Fruit fly (Drosophila melanogaster) whole organism, embryonic: ENCODE measurements around the gene Rtc1.

Experiments used
- Atf3 ChIP-seq: fragments of 200-800 bp; sonication (Bioruptor generic); optimal IDR thresholded peaks from 3 replicates; lab custom pipeline; 2016; ENCODE audit warnings: missing biosample characterization, missing genetic modification characterization
- Bdp1 ChIP-seq: fragments of 200-800 bp; sonication (Bioruptor generic); optimal IDR thresholded peaks from 3 replicates; lab custom pipeline; 2016; ENCODE audit warnings: missing biosample characterization, missing genetic modification characterization
- CG10209 ChIP-seq: fragments of 200-800 bp; sonication (Bioruptor generic); optimal IDR thresholded peaks from 3 replicates; lab custom pipeline; 2017; ENCODE audit warnings: missing biosample characterization, mild to moderate bottlenecking, missing genetic modification characterization, missing genetic modification reagents
- CG10274 ChIP-seq: fragments of 200-800 bp; sonication (Bioruptor generic); optimal IDR thresholded peaks from 3 replicates; lab custom pipeline; 2017; ENCODE audit warnings: missing biosample characterization, mild to moderate bottlenecking, missing genetic modification characterization
- CG10431 ChIP-seq: fragments of 200-800 bp; sonication (Bioruptor generic); optimal IDR thresholded peaks from 3 replicates; lab custom pipeline; 2018; ENCODE audit warnings: missing biosample characterization, mild to moderate bottlenecking, missing genetic modification characterization
- CG12219 ChIP-seq: fragments of 200-800 bp; sonication (Bioruptor generic); optimal IDR thresholded peaks from 3 replicates; lab custom pipeline; 2018; ENCODE audit warnings: missing biosample characterization, mild to moderate bottlenecking, missing genetic modification characterization
- CG14050 ChIP-seq: fragments of 200-800 bp; sonication (Bioruptor generic); IDR thresholded peaks from 3 replicates; pipeline ENCODE4 v1.3.6; 2022; ENCODE audit warnings: missing biosample characterization, missing genetic modification characterization
- CG14667 ChIP-seq: fragments of 200-800 bp; sonication (Bioruptor generic); IDR thresholded peaks from 2 replicates; pipeline ENCODE4 v1.3.6; 2022; ENCODE audit warnings: missing biosample characterization, missing genetic modification characterization
- CG14860 ChIP-seq: fragments of 200-800 bp; sonication (Bioruptor generic); IDR thresholded peaks from 3 replicates; pipeline ENCODE4 v1.3.6; 2022; ENCODE audit warnings: missing biosample characterization, missing genetic modification characterization; ENCODE audit not compliant: partially characterized antibody
- CG16813 ChIP-seq: fragments of 200-800 bp; sonication (Bioruptor generic); IDR thresholded peaks from 3 replicates; pipeline ENCODE4 v1.3.6; 2022; ENCODE audit warnings: missing biosample characterization, missing genetic modification characterization; ENCODE audit not compliant: partially characterized antibody
- CG17328 ChIP-seq: fragments of 200-800 bp; sonication (Bioruptor generic); IDR thresholded peaks from 2 replicates; pipeline ENCODE4 v1.3.6; 2022; ENCODE audit warnings: missing biosample characterization, missing genetic modification characterization
- CG1792 ChIP-seq: fragments of 200-800 bp; sonication (Bioruptor generic); optimal IDR thresholded peaks from 2 replicates; lab custom pipeline; 2016; ENCODE audit warnings: missing biosample characterization, missing genetic modification characterization
- CG2202 ChIP-seq: fragments of 200-800 bp; sonication (Bioruptor generic); optimal IDR thresholded peaks from 2 replicates; lab custom pipeline; 2018; ENCODE audit warnings: missing biosample characterization, mild to moderate bottlenecking, missing genetic modification characterization
- CG3065 ChIP-seq: fragments of 200-800 bp; sonication (Bioruptor generic); optimal IDR thresholded peaks from 2 replicates; lab custom pipeline; 2016; ENCODE audit warnings: missing biosample characterization, missing genetic modification characterization
- CG31388 ChIP-seq: fragments of 200-800 bp; sonication (Bioruptor generic); optimal IDR thresholded peaks from 2 replicates; lab custom pipeline; 2016; ENCODE audit warnings: missing biosample characterization, missing genetic modification characterization
- CG4424 ChIP-seq: fragments of 200-800 bp; sonication (Bioruptor generic); optimal IDR thresholded peaks from 3 replicates; lab custom pipeline; 2016; ENCODE audit warnings: missing biosample characterization, missing genetic modification characterization
- CG5953 ChIP-seq: fragments of 200-800 bp; sonication (Bioruptor generic); IDR thresholded peaks from 2 replicates; pipeline ENCODE4 v1.3.6; 2022; ENCODE audit warnings: missing biosample characterization, missing genetic modification characterization
- CG6765 ChIP-seq: fragments of 200-800 bp; sonication (Bioruptor generic); optimal IDR thresholded peaks from 3 replicates; lab custom pipeline; 2017; ENCODE audit warnings: missing biosample characterization, mild to moderate bottlenecking, missing genetic modification characterization
- CG7556 ChIP-seq: fragments of 200-800 bp; sonication (Bioruptor generic); optimal IDR thresholded peaks from 2 replicates; lab custom pipeline; 2017; ENCODE audit warnings: missing biosample characterization, mild to moderate bottlenecking, missing genetic modification characterization
- CG7786 ChIP-seq: fragments of 200-800 bp; sonication (Bioruptor generic); optimal IDR thresholded peaks from 2 replicates; lab custom pipeline; 2016; ENCODE audit warnings: missing biosample characterization, missing genetic modification characterization
- CG8478 ChIP-seq: fragments of >200 bp; optimal IDR thresholded peaks from 2 replicates; lab custom pipeline; 2018
- CG8765 ChIP-seq: fragments of 200-800 bp; sonication (Bioruptor generic); IDR thresholded peaks from 2 replicates; pipeline ENCODE4 v1.3.6; 2022; ENCODE audit warnings: missing biosample characterization, missing genetic modification characterization
- D ChIP-seq, 2 experiments: fragments of 200-800 bp in 1 of 2; fragments of >200 bp in 1 of 2; sonication (Bioruptor generic) in 1 of 2; optimal IDR thresholded peaks; 2 replicates in 1 of 2; 3 replicates in 1 of 2; lab custom pipeline; 2017; ENCODE audit warnings: mild to moderate bottlenecking in 1 of 2, missing biosample characterization in 1 of 2, missing genetic modification characterization in 1 of 2, missing genetic modification reagents in 1 of 2
- D19A ChIP-seq: fragments of 200-800 bp; optimal IDR thresholded peaks from 3 replicates; lab custom pipeline; 2019; ENCODE audit warnings: missing biosample characterization, mild to moderate bottlenecking, missing genetic modification characterization, moderate library complexity
- Dp ChIP-seq: fragments of 200-800 bp; sonication (Bioruptor generic); optimal IDR thresholded peaks from 2 replicates; lab custom pipeline; 2018; ENCODE audit warnings: missing biosample characterization, mild to moderate bottlenecking, missing genetic modification characterization, moderate library complexity
- HLH4C ChIP-seq: fragments of 200-800 bp; sonication (Bioruptor generic); IDR thresholded peaks from 3 replicates; pipeline ENCODE4 v1.3.6; 2022; ENCODE audit warnings: missing biosample characterization, missing genetic modification characterization; ENCODE audit not compliant: partially characterized antibody
- Hmr ChIP-seq: fragments of 200-800 bp; sonication (Bioruptor generic); optimal IDR thresholded peaks from 3 replicates; lab custom pipeline; 2017; ENCODE audit warnings: mild to moderate bottlenecking, missing biosample characterization, missing genetic modification reagents, missing genetic modification characterization
- Hr78 ChIP-seq, 2 experiments: fragments of 200-800 bp in 1 of 2; fragments of >200 bp in 1 of 2; sonication (Bioruptor generic) in 1 of 2; optimal IDR thresholded peaks; 2 replicates each; lab custom pipeline; 2017 to 2019; ENCODE audit warnings: missing biosample characterization in 2 of 2, missing genetic modification characterization in 2 of 2, mild to moderate bottlenecking in 1 of 2, moderate library complexity in 1 of 2
- MESR4 ChIP-seq: fragments of 200-800 bp; sonication (Bioruptor generic); optimal IDR thresholded peaks from 2 replicates; lab custom pipeline; 2018; ENCODE audit warnings: missing biosample characterization, mild to moderate bottlenecking, missing genetic modification characterization, moderate library complexity
- Meics ChIP-seq: fragments of 200-800 bp; sonication (Bioruptor generic); optimal IDR thresholded peaks from 2 replicates; lab custom pipeline; 2017; ENCODE audit warnings: missing biosample characterization, mild to moderate bottlenecking, missing genetic modification characterization
- Optix ChIP-seq: fragments of 200-800 bp; sonication (Bioruptor generic); IDR thresholded peaks from 3 replicates; pipeline ENCODE4 v1.3.6; 2022; ENCODE audit warnings: missing biosample characterization, missing genetic modification characterization
- Ptx1 ChIP-seq: fragments of 200-800 bp; sonication (Bioruptor generic); IDR thresholded peaks from 2 replicates; pipeline ENCODE4 v1.3.6; 2022; ENCODE audit warnings: missing biosample characterization, missing genetic modification characterization
- al ChIP-seq: fragments of 200-800 bp; sonication (Bioruptor generic); IDR thresholded peaks from 2 replicates; pipeline ENCODE4 v1.3.6; 2022; ENCODE audit warnings: missing biosample characterization, missing genetic modification characterization
- amos ChIP-seq: fragments of 200-800 bp; sonication (Bioruptor generic); IDR thresholded peaks from 2 replicates; pipeline ENCODE4 v1.3.6; 2022; ENCODE audit warnings: missing biosample characterization, missing genetic modification characterization; ENCODE audit not compliant: partially characterized antibody
- az2 ChIP-seq: fragments of 200-800 bp; sonication (Bioruptor generic); optimal IDR thresholded peaks from 3 replicates; lab custom pipeline; 2016; ENCODE audit warnings: missing biosample characterization, missing genetic modification characterization
- bsh ChIP-seq, 2 experiments: fragments of 200-800 bp; sonication (Bioruptor generic); optimal IDR thresholded peaks; 2 replicates each; lab custom pipeline; 2017 to 2018; ENCODE audit warnings: mild to moderate bottlenecking in 2 of 2, missing biosample characterization in 2 of 2, missing genetic modification characterization in 2 of 2, moderate library complexity in 1 of 2
- gcm2 ChIP-seq: fragments of 200-800 bp; sonication (Bioruptor generic); optimal IDR thresholded peaks from 2 replicates; lab custom pipeline; 2016; ENCODE audit warnings: missing biosample characterization, missing genetic modification characterization
- hth ChIP-seq: fragments of >200 bp; optimal IDR thresholded peaks from 2 replicates; lab custom pipeline; 2017; ENCODE audit warnings: inconsistent platforms
- kni ChIP-seq: fragments of 200-800 bp; sonication (Bioruptor generic); optimal IDR thresholded peaks from 3 replicates; lab custom pipeline; 2017; ENCODE audit warnings: mild to moderate bottlenecking, missing biosample characterization, missing genetic modification reagents, missing genetic modification characterization
- knrl ChIP-seq: fragments of 200-800 bp; sonication (Bioruptor generic); IDR thresholded peaks from 3 replicates; pipeline ENCODE4 v1.3.6; 2022; ENCODE audit warnings: missing biosample characterization, missing genetic modification characterization; ENCODE audit not compliant: partially characterized antibody
- lmd ChIP-seq: fragments of 200-800 bp; sonication (Bioruptor generic); IDR thresholded peaks from 2 replicates; pipeline ENCODE4 v1.3.6; 2022; ENCODE audit warnings: missing biosample characterization, missing genetic modification characterization
- nau ChIP-seq: fragments of 200-800 bp; sonication (Bioruptor generic); optimal IDR thresholded peaks from 3 replicates; lab custom pipeline; 2017; ENCODE audit warnings: missing biosample characterization, mild to moderate bottlenecking, missing genetic modification characterization, missing genetic modification reagents
- nmo ChIP-seq: fragments of 200-800 bp; sonication (Bioruptor generic); optimal IDR thresholded peaks from 2 replicates; lab custom pipeline; 2018; ENCODE audit warnings: missing biosample characterization, mild to moderate bottlenecking, missing genetic modification characterization, moderate library complexity
- phol ChIP-seq: fragments of 200-800 bp; sonication (Bioruptor generic); optimal IDR thresholded peaks from 3 replicates; lab custom pipeline; 2018; ENCODE audit warnings: missing biosample characterization, mild to moderate bottlenecking, missing genetic modification characterization, moderate library complexity
- sc ChIP-seq, 3 experiments: fragments of >200 bp in 2 of 3; fragments of 200-800 bp in 1 of 3; sonication (Bioruptor generic) in 1 of 3; optimal IDR thresholded peaks; 2 replicates in 2 of 3; 3 replicates in 1 of 3; lab custom pipeline; 2017; ENCODE audit warnings: mild to moderate bottlenecking in 1 of 3, missing biosample characterization in 1 of 3, missing genetic modification characterization in 1 of 3, missing genetic modification reagents in 1 of 3
- sens ChIP-seq: fragments of 200-800 bp; sonication (Bioruptor generic); peaks from one replicate; lab custom pipeline; 2016; ENCODE audit warnings: missing biosample characterization, missing genetic modification characterization
- unpg ChIP-seq: fragments of 200-800 bp; sonication (Bioruptor generic); optimal IDR thresholded peaks from 3 replicates; lab custom pipeline; 2018; ENCODE audit warnings: missing biosample characterization, mild to moderate bottlenecking, missing genetic modification characterization, moderate library complexity

Rtc1 gene

DNA sequence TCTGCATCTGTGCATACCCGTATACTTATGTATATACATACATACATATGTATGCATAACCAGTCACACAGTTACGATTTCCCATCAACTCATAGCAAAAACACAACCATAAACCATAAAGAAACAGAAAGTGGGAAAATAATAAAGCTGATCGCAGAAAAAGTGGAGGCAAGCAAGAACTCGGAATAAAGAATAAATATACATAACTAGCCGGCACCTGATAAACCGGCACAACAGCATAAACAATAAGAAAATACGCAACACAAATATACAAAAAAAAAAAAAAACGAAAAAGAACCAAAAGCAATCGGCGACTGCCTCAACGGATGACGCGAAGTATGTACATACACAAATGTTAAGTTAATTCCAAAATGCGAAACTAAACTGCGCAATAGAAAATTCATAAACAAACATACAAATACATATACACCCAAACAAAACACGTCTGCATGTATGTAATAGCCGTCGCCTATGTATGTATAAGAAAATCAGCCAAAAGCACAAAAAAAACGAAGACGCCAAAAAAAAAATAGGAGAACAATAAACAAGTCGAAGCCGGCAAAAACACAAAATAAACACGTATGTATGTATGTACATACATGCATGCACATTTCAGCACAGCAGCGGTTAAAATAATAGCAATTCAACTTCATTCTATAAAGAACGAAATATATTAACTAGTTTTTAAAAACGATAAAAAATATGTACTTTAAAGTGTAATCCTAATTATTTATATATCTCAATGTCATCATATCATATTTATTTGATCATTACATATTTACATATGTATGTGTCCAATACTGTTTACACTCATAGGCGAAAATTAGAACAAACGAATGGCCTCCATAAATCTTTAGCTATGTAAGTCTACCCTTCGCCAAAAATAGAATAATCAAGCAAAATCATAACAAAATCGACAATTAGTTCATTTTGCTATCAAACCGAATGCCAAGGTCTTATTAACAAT is 7.8 kb upstream of the Rtc1 start (continued):
- peak; percentile 39 for TF ChIP-seq CG1792
- TF ChIP-seq Hmr (GFP tag; lab: Kevin White, UChicago), result peak; percentile 81
- peak; percentile 15 for TF ChIP-seq CG31388 (GFP tag; lab: Kevin White, UChicago)
- no peak for TF ChIP-seq CG2202
- TF ChIP-seq CG10431, result no peak
- peak; percentile 60 for TF ChIP-seq D19A (tag; lab: Kevin White, UChicago)
- peak; percentile 78 for TF ChIP-seq unpg (GFP tag; lab: Kevin White, UChicago)
- TF ChIP-seq hth (lab: Kevin White, UChicago), result no peak
- peak; percentile 42 for TF ChIP-seq az2 (GFP tag; lab: Kevin White, UChicago)
- peak; percentile 6 for TF ChIP-seq CG10274
- peak; percentile 89 for TF ChIP-seq sens
- peak; percentile 7 for TF ChIP-seq Atf3 (GFP tag; lab: Kevin White, UChicago)
- peak; percentile 50 for TF ChIP-seq CG17328 (GFP tag; lab: Robert Waterston, UW)
- no peak for TF ChIP-seq kni (GFP tag; lab: Kevin White, UChicago)
- no peak for TF ChIP-seq CG3065 (GFP tag; lab: Kevin White, UChicago)
- TF ChIP-seq bsh (GFP tag; optimal IDR thresholded peaks at IDR 0.05; lab: Kevin White, UChicago), result peak in 1 of 2 experiments; percentile 63
- no peak for TF ChIP-seq CG8478 (lab: Kevin White, UChicago)
- TF ChIP-seq lmd (GFP tag; lab: Robert Waterston, UW), result peak; percentile 80
- peak; percentile 17 for TF ChIP-seq nau (GFP tag; lab: Kevin White, UChicago)
- no peak for TF ChIP-seq knrl (GFP tag; lab: Robert Waterston, UW)
- peak; percentile 58 for TF ChIP-seq nmo (GFP tag; lab: Kevin White, UChicago)
- no peak for TF ChIP-seq Dp (GFP tag; lab: Kevin White, UChicago)
- peak; percentile 58; the same call in 2 of the 3 replicates for TF ChIP-seq CG14050 (GFP tag; lab: Robert Waterston, UW)
- peak; percentile 79 for TF ChIP-seq al (GFP tag; lab: Robert Waterston, UW)
- TF ChIP-seq CG14860 (GFP tag; lab: Robert Waterston, UW), result no peak
- TF ChIP-seq amos (GFP tag; lab: Robert Waterston, UW), result no peak
- peak; percentile 12 for TF ChIP-seq CG7786 (GFP tag; lab: Kevin White, UChicago)
- peak; percentile 1 for TF ChIP-seq gcm2 (GFP tag; lab: Kevin White, UChicago)
- TF ChIP-seq CG5953 (GFP tag; lab: Robert Waterston, UW), result no peak
- no peak for TF ChIP-seq Optix
- TF ChIP-seq Ptx1 (GFP tag; lab: Robert Waterston, UW), result peak; percentile 82
- peak; percentile 64 for TF ChIP-seq CG12219 (GFP tag; lab: Kevin White, UChicago)
- TF ChIP-seq Meics (GFP tag; lab: Kevin White, UChicago), result peak; percentile 87
- TF ChIP-seq MESR4 (GFP tag; lab: Kevin White, UChicago), result no peak
- no peak for TF ChIP-seq Bdp1
- TF ChIP-seq CG16813 (GFP tag; lab: Robert Waterston, UW), result no peak
- TF ChIP-seq Hr78 (GFP tag; optimal IDR thresholded peaks at IDR 0.05; lab: Kevin White, UChicago), result peak in 1 of 2 experiments; percentile 26
- TF ChIP-seq CG7556, result peak; percentile 86
- peak; percentile 22 for TF ChIP-seq CG6765 (GFP tag; lab: Kevin White, UChicago)
- TF ChIP-seq D (optimal IDR thresholded peaks at IDR 0.05; lab: Kevin White, UChicago), result no peak
- no peak for TF ChIP-seq D (GFP tag; optimal IDR thresholded peaks at IDR 0.05; lab: Kevin White, UChicago)
- TF ChIP-seq HLH4C (GFP tag; lab: Robert Waterston, UW), result no peak
- TF ChIP-seq sc (optimal IDR thresholded peaks at IDR 0.05; lab: Kevin White, UChicago), result no peak
- no peak for TF ChIP-seq sc (GFP tag; optimal IDR thresholded peaks at IDR 0.05; lab: Kevin White, UChicago)
- TF ChIP-seq CG14667, result peak; percentile 49
- no peak for TF ChIP-seq CG8765
- TF ChIP-seq CG10209 (GFP tag; lab: Kevin White, UChicago), result peak; percentile 69
- TF ChIP-seq CG4424 (GFP tag; lab: Kevin White, UChicago), result peak; percentile 41
- peak; percentile 53 for TF ChIP-seq phol (tag; lab: Kevin White, UChicago)
